Fruit fly (Drosophila melanogaster) whole organism, embryonic: ENCODE data around the gene Ice2.
A peak's percentile ranks its signal among the peaks of the same experiment; 100 is the strongest.

Experiments used
- Atf3 ChIP-seq: fragments of 200-800 bp; sonication (Bioruptor generic); optimal IDR thresholded peaks from 3 replicates; lab custom pipeline; 2016; ENCODE audit warnings: missing biosample characterization, missing genetic modification characterization
- CG11456 ChIP-seq: fragments of 200-800 bp; sonication (Bioruptor generic); IDR thresholded peaks from 3 replicates; pipeline ENCODE4 v1.3.6; 2022; ENCODE audit warnings: missing biosample characterization, missing genetic modification characterization
- CG11696 ChIP-seq: fragments of 200-800 bp; sonication (Bioruptor generic); IDR thresholded peaks from 2 replicates; pipeline ENCODE4 v1.3.6; 2022; ENCODE audit warnings: missing biosample characterization, missing genetic modification characterization
- CG1233 ChIP-seq: fragments of 200-800 bp; sonication (Bioruptor generic); optimal IDR thresholded peaks from 4 replicates; lab custom pipeline; 2018; ENCODE audit warnings: missing biosample characterization, mild to moderate bottlenecking, missing genetic modification characterization
- CG12659 ChIP-seq: fragments of 200-800 bp; sonication (Bioruptor generic); optimal IDR thresholded peaks from 3 replicates; lab custom pipeline; 2017; ENCODE audit warnings: mild to moderate bottlenecking, missing biosample characterization, missing genetic modification reagents, missing genetic modification characterization
- CG12744 ChIP-seq: fragments of 200-800 bp; sonication (Bioruptor generic); optimal IDR thresholded peaks from 2 replicates; lab custom pipeline; 2016; ENCODE audit warnings: missing biosample characterization, missing genetic modification characterization
- CG12942 ChIP-seq: fragments of 200-800 bp; sonication (Bioruptor generic); optimal IDR thresholded peaks from 3 replicates; lab custom pipeline; 2016; ENCODE audit warnings: missing biosample characterization, missing genetic modification characterization
- CG14014 ChIP-seq: fragments of 200-800 bp; sonication (Bioruptor generic); IDR thresholded peaks from 2 replicates; pipeline ENCODE4 v1.3.6; 2022; ENCODE audit warnings: missing biosample characterization, missing genetic modification characterization
- CG1602 ChIP-seq: fragments of 200-800 bp; sonication (Bioruptor generic); optimal IDR thresholded peaks from 3 replicates; lab custom pipeline; 2016; ENCODE audit warnings: missing biosample characterization, missing genetic modification characterization
- CG16863 ChIP-seq: fragments of 200-800 bp; sonication (Bioruptor generic); optimal IDR thresholded peaks from 3 replicates; lab custom pipeline; 2016; ENCODE audit warnings: missing biosample characterization, missing genetic modification characterization
- CG17359 ChIP-seq: fragments of 200-800 bp; sonication (Bioruptor generic); optimal IDR thresholded peaks from 3 replicates; lab custom pipeline; 2018; ENCODE audit warnings: missing biosample characterization, mild to moderate bottlenecking, missing genetic modification characterization, moderate library complexity
- CG2202 ChIP-seq: fragments of 200-800 bp; sonication (Bioruptor generic); optimal IDR thresholded peaks from 2 replicates; lab custom pipeline; 2018; ENCODE audit warnings: missing biosample characterization, mild to moderate bottlenecking, missing genetic modification characterization
- CG2712 ChIP-seq: fragments of 200-800 bp; optimal IDR thresholded peaks from 3 replicates; lab custom pipeline; 2019; ENCODE audit warnings: missing biosample characterization, mild to moderate bottlenecking, missing genetic modification characterization, moderate library complexity
- CG30431 ChIP-seq: fragments of 200-800 bp; sonication (Bioruptor generic); optimal IDR thresholded peaks from 2 replicates; lab custom pipeline; 2017; ENCODE audit warnings: missing biosample characterization, missing genetic modification characterization
- CG42726 ChIP-seq: fragments of 200-800 bp; sonication (Bioruptor generic); IDR thresholded peaks from 2 replicates; pipeline ENCODE4 v1.3.6; 2022; ENCODE audit warnings: missing biosample characterization, missing genetic modification characterization; ENCODE audit not compliant: partially characterized antibody
- CG4707 ChIP-seq: fragments of 200-800 bp; sonication (Bioruptor generic); optimal IDR thresholded peaks from 2 replicates; lab custom pipeline; 2018; ENCODE audit warnings: missing biosample characterization, mild to moderate bottlenecking, missing genetic modification characterization, moderate library complexity
- CG5245 ChIP-seq: fragments of 200-800 bp; sonication (Bioruptor generic); optimal IDR thresholded peaks from 3 replicates; lab custom pipeline; 2016; ENCODE audit warnings: missing biosample characterization, missing genetic modification characterization
- CG6791 ChIP-seq: fragments of 200-800 bp; sonication (Bioruptor generic); IDR thresholded peaks from 3 replicates; pipeline ENCODE4 v1.3.6; 2022; ENCODE audit warnings: missing biosample characterization, missing genetic modification characterization; ENCODE audit not compliant: partially characterized antibody
- CG9797 ChIP-seq: fragments of 200-800 bp; sonication (Bioruptor generic); optimal IDR thresholded peaks from 3 replicates; lab custom pipeline; 2018; ENCODE audit warnings: missing biosample characterization, mild to moderate bottlenecking, missing genetic modification characterization
- CHES-1-like ChIP-seq: fragments of 200-800 bp; sonication (Bioruptor generic); optimal IDR thresholded peaks from 2 replicates; lab custom pipeline; 2016; ENCODE audit warnings: missing biosample characterization, missing genetic modification characterization
- D ChIP-seq, 2 experiments: fragments of 200-800 bp in 1 of 2; fragments of >200 bp in 1 of 2; sonication (Bioruptor generic) in 1 of 2; optimal IDR thresholded peaks; 2 replicates in 1 of 2; 3 replicates in 1 of 2; lab custom pipeline; 2017; ENCODE audit warnings: mild to moderate bottlenecking in 1 of 2, missing biosample characterization in 1 of 2, missing genetic modification characterization in 1 of 2, missing genetic modification reagents in 1 of 2
- Dbx ChIP-seq: fragments of 200-800 bp; sonication (Bioruptor generic); IDR thresholded peaks from 3 replicates; pipeline ENCODE4 v1.3.6; 2022; ENCODE audit warnings: missing biosample characterization, missing genetic modification characterization
- GATAe ChIP-seq: fragments of 200-800 bp; sonication (Bioruptor generic); conservative IDR thresholded peaks from 2 replicates; pipeline ENCODE4 v1.3.6; 2022; ENCODE audit warnings: missing biosample characterization, missing genetic modification characterization
- HLH54F ChIP-seq: fragments of 200-800 bp; sonication (Bioruptor generic); optimal IDR thresholded peaks from 3 replicates; lab custom pipeline; 2016; ENCODE audit warnings: missing biosample characterization, missing genetic modification characterization
- Max ChIP-seq: fragments of 200-800 bp; sonication (Bioruptor generic); optimal IDR thresholded peaks from 2 replicates; lab custom pipeline; 2016; ENCODE audit warnings: missing biosample characterization, mild to moderate bottlenecking, missing genetic modification characterization
- Med ChIP-seq: fragments of 200-800 bp; sonication (Bioruptor generic); peaks from one replicate; lab custom pipeline; 2016; ENCODE audit warnings: missing biosample characterization, missing genetic modification characterization, mild to moderate bottlenecking, inconsistent platforms, moderate library complexity
- Neu2 ChIP-seq: fragments of 200-800 bp; sonication (Bioruptor generic); optimal IDR thresholded peaks from 3 replicates; lab custom pipeline; 2016; ENCODE audit warnings: missing biosample characterization, missing genetic modification characterization, borderline replicate concordance
- Oaz ChIP-seq: fragments of 200-800 bp; sonication (Bioruptor generic); IDR thresholded peaks from 2 replicates; pipeline ENCODE4 v1.3.6; 2022; ENCODE audit warnings: missing biosample characterization, missing genetic modification characterization
- Sry-δ ChIP-seq: fragments of 200-800 bp; sonication (Bioruptor generic); optimal IDR thresholded peaks from 2 replicates; lab custom pipeline; 2016; ENCODE audit warnings: missing biosample characterization, missing genetic modification characterization
- Ssrp ChIP-seq: fragments of 200-800 bp; sonication (Bioruptor generic); optimal IDR thresholded peaks from 2 replicates; lab custom pipeline; 2018; ENCODE audit warnings: missing biosample characterization, mild to moderate bottlenecking, missing genetic modification characterization, moderate library complexity
- Usf ChIP-seq: fragments of 200-800 bp; sonication (Bioruptor generic); optimal IDR thresholded peaks from 2 replicates; lab custom pipeline; 2017; ENCODE audit warnings: missing genotype, missing biosample characterization, missing genetic modification characterization
- aop ChIP-seq: fragments of 200-800 bp; sonication (Bioruptor generic); IDR thresholded peaks from 2 replicates; pipeline ENCODE4 v1.3.6; 2022; ENCODE audit warnings: missing biosample characterization, missing genetic modification characterization
- br ChIP-seq: fragments of >200 bp; optimal IDR thresholded peaks from 2 replicates; lab custom pipeline; 2017
- caup ChIP-seq: fragments of 200-800 bp; sonication (Bioruptor generic); optimal IDR thresholded peaks from 3 replicates; lab custom pipeline; 2017; ENCODE audit warnings: missing biosample characterization, mild to moderate bottlenecking, missing genetic modification characterization, moderate library complexity; ENCODE audit not compliant: severe bottlenecking
- chm ChIP-seq: fragments of 200-800 bp; sonication (Bioruptor generic); IDR thresholded peaks from 2 replicates; pipeline ENCODE4 v1.3.6; 2022; ENCODE audit warnings: missing biosample characterization, missing genetic modification characterization
- corto ChIP-seq: fragments of 200-800 bp; sonication (Bioruptor generic); optimal IDR thresholded peaks from 2 replicates; lab custom pipeline; 2016; ENCODE audit warnings: missing biosample characterization, mild to moderate bottlenecking, missing genetic modification characterization, moderate library complexity
- dimm ChIP-seq: fragments of 200-800 bp; sonication (Bioruptor generic); IDR thresholded peaks from 2 replicates; pipeline ENCODE4 v1.3.6; 2022; ENCODE audit warnings: missing biosample characterization, missing genetic modification characterization
- dmrt11E ChIP-seq: fragments of 200-800 bp; sonication (Bioruptor generic); optimal IDR thresholded peaks from 3 replicates; lab custom pipeline; 2018; ENCODE audit warnings: missing biosample characterization, mild to moderate bottlenecking, missing genetic modification characterization, moderate library complexity
- exex ChIP-seq: fragments of 200-800 bp; sonication (Bioruptor generic); optimal IDR thresholded peaks from 4 replicates; lab custom pipeline; 2018; ENCODE audit warnings: missing biosample characterization, mild to moderate bottlenecking, missing genetic modification characterization, moderate library complexity
- fd102C ChIP-seq: fragments of 200-800 bp; sonication (Bioruptor generic); optimal IDR thresholded peaks from 2 replicates; lab custom pipeline; 2018; ENCODE audit warnings: missing biosample characterization, mild to moderate bottlenecking, missing genetic modification characterization, moderate library complexity
- ftz-f1 ChIP-seq: fragments of 200-800 bp; sonication (Bioruptor generic); optimal IDR thresholded peaks from 2 replicates; lab custom pipeline; 2016; ENCODE audit warnings: missing biosample characterization, missing genetic modification characterization
- gro ChIP-seq: fragments of 200-800 bp; sonication (Bioruptor generic); optimal IDR thresholded peaks from 2 replicates; lab custom pipeline; 2016; ENCODE audit warnings: missing biosample characterization, missing genetic modification characterization
- jigr1 ChIP-seq: fragments of 200-800 bp; sonication (Bioruptor generic); IDR thresholded peaks from 3 replicates; pipeline ENCODE4 v1.3.6; 2022; ENCODE audit warnings: missing biosample characterization, missing genetic modification characterization
- pita ChIP-seq: fragments of 200-800 bp; sonication (Bioruptor generic); optimal IDR thresholded peaks from 2 replicates; lab custom pipeline; 2017; ENCODE audit warnings: missing biosample characterization, mild to moderate bottlenecking, missing genetic modification characterization
- pum ChIP-seq: fragments of 200-800 bp; sonication (Bioruptor generic); optimal IDR thresholded peaks from 2 replicates; lab custom pipeline; 2016; ENCODE audit warnings: missing biosample characterization, missing genetic modification characterization
- sisA ChIP-seq: fragments of 200-800 bp; sonication (Bioruptor generic); IDR thresholded peaks from 2 replicates; pipeline ENCODE4 v1.3.6; 2022; ENCODE audit warnings: missing biosample characterization, missing genetic modification characterization
- sna ChIP-seq: fragments of 200-800 bp; sonication (Bioruptor generic); IDR thresholded peaks from 2 replicates; pipeline ENCODE4 v1.3.6; 2022; ENCODE audit warnings: missing biosample characterization, missing genetic modification characterization; ENCODE audit not compliant: partially characterized antibody
- tio ChIP-seq: fragments of 200-800 bp; sonication (Bioruptor generic); optimal IDR thresholded peaks from 2 replicates; lab custom pipeline; 2017; ENCODE audit warnings: missing biosample characterization, missing genetic modification characterization, inconsistent platforms
- twi ChIP-seq: fragments of 200-800 bp; optimal IDR thresholded peaks from 2 replicates; lab custom pipeline; 2019; ENCODE audit warnings: missing biosample characterization, mild to moderate bottlenecking, missing genetic modification characterization, moderate library complexity
- vnd ChIP-seq: fragments of 200-800 bp; sonication (Bioruptor generic); IDR thresholded peaks from 3 replicates; pipeline ENCODE4 v1.3.6; 2022; ENCODE audit warnings: missing biosample characterization, missing genetic modification characterization; ENCODE audit not compliant: partially characterized antibody

Ice2 gene

DNA sequence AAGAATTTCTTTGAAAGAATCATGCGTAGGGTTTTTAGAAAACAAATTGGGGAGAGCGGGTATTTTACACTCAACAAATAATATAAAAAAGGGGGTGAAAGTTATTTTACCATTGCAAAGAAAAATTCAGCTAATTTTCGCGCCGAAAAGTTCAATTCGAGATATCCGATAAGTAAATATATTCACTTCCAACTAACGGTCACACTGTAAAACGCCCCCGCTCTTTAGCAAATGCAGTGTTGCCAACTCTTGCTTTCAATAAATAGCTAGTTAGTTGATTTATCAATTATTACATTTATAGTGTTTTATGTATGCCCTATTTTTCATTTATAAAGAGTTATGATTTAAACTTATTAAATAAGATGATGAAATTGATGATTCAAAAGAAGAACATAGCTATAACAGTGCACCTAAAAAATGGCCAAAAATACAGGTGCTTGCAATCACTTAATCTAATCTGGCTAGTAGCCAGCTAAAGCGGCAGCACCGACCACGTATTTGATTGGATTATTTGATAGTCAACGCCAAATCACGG, 8.3 kb downstream of the Ice2 start, which contains the start of gene meigo (continued):
- TF ChIP-seq D (optimal IDR thresholded peaks at IDR 0.05; lab: Kevin White, UChicago) = no peak
- no peak for TF ChIP-seq D (GFP tag; optimal IDR thresholded peaks at IDR 0.05; lab: Kevin White, UChicago)
- TF ChIP-seq CG14014 (GFP tag; lab: Robert Waterston, UW) = peak; percentile 59
- no peak for TF ChIP-seq caup (GFP tag; lab: Kevin White, UChicago)
- no peak for TF ChIP-seq CG6791 (GFP tag; lab: Robert Waterston, UW)
- TF ChIP-seq CG11696 (GFP tag; lab: Robert Waterston, UW) = no peak
- peak; percentile 91 for TF ChIP-seq CG9797 (GFP tag; lab: Kevin White, UChicago)
- peak; percentile 47 for TF ChIP-seq CG1233 (GFP tag; lab: Kevin White, UChicago)
- no peak for TF ChIP-seq Oaz
- TF ChIP-seq chm (GFP tag; lab: Robert Waterston, UW) = no peak
- TF ChIP-seq br = no peak
- TF ChIP-seq GATAe = peak; percentile 48
- TF ChIP-seq Dbx = peak; percentile 71; the same call in 2 of the 3 replicates
- TF ChIP-seq CG11456 (GFP tag; lab: Robert Waterston, UW) = peak; percentile 58; the same call in 2 of the 3 replicates
- no peak for TF ChIP-seq Neu2 (GFP tag; lab: Kevin White, UChicago)
- peak; percentile 51 for TF ChIP-seq dmrt11E (tag; lab: Kevin White, UChicago)
- TF ChIP-seq pum = peak; percentile 34
- TF ChIP-seq CG12659 (GFP tag; lab: Kevin White, UChicago) = peak; percentile 87
- TF ChIP-seq ftz-f1 (GFP tag; lab: Kevin White, UChicago) = peak; percentile 0
- no peak for TF ChIP-seq CG30431 (GFP tag; lab: Kevin White, UChicago)
- no peak for TF ChIP-seq dimm (GFP tag; lab: Robert Waterston, UW)
- 0 out of 3 replicates have a peak, but pooled peaks have one; percentile 23 for TF ChIP-seq jigr1 (GFP tag; lab: Robert Waterston, UW)
- TF ChIP-seq gro = peak; percentile 34
- TF ChIP-seq twi (tag; lab: Kevin White, UChicago) = peak; percentile 52
- peak; percentile 91 for TF ChIP-seq Med (GFP tag; lab: Kevin White, UChicago)
- peak; percentile 19 for TF ChIP-seq Atf3
- no peak for TF ChIP-seq exex (tag; lab: Kevin White, UChicago)
- TF ChIP-seq CG12942 (GFP tag; lab: Kevin White, UChicago) = peak; percentile 67
- TF ChIP-seq HLH54F (GFP tag; lab: Kevin White, UChicago) = peak; percentile 73
- peak; percentile 83 for TF ChIP-seq CG2712 (tag; lab: Kevin White, UChicago)
- TF ChIP-seq Ssrp (tag; lab: Kevin White, UChicago) = peak; percentile 55
- no peak for TF ChIP-seq pita (GFP tag; lab: Kevin White, UChicago)
- no peak for TF ChIP-seq tio
- TF ChIP-seq Max (GFP tag; lab: Kevin White, UChicago) = peak; percentile 70
- peak; percentile 32; the same call in 1 of the 2 replicates for TF ChIP-seq sisA (GFP tag; lab: Robert Waterston, UW)
- no peak for TF ChIP-seq aop
- TF ChIP-seq Sry-δ = peak; percentile 59
- TF ChIP-seq CG17359 = peak; percentile 56
- TF ChIP-seq sna (GFP tag; lab: Robert Waterston, UW) = 0 out of 2 replicates have a peak, but pooled peaks have one; percentile 49
- peak; percentile 54 for TF ChIP-seq CG16863 (GFP tag; lab: Kevin White, UChicago)
- peak; percentile 36 for TF ChIP-seq Usf (GFP tag; lab: Kevin White, UChicago)
- TF ChIP-seq vnd (GFP tag; lab: Robert Waterston, UW) = no peak
- TF ChIP-seq fd102C (GFP tag; lab: Kevin White, UChicago) = no peak
- TF ChIP-seq corto (GFP tag; lab: Kevin White, UChicago) = no peak
- TF ChIP-seq CHES-1-like (GFP tag; lab: Kevin White, UChicago) = peak; percentile 28
- no peak for TF ChIP-seq CG42726 (GFP tag; lab: Robert Waterston, UW)
- TF ChIP-seq CG12744 = peak; percentile 28
- TF ChIP-seq CG5245 (GFP tag; lab: Kevin White, UChicago) = peak; percentile 29
- TF ChIP-seq CG4707 (GFP tag; lab: Kevin White, UChicago) = no peak
- peak; percentile 30 for TF ChIP-seq CG2202 (tag; lab: Kevin White, UChicago)
- TF ChIP-seq CG1602 (GFP tag; lab: Kevin White, UChicago) = peak; percentile 35
